Worm (Caenorhabditis elegans) whole organism, early embryonic: Measurements from ENCODE around the gene T13C2.2.

Source experiments
- B0310.2 ChIP-seq: sonication (generic microtip); optimal IDR thresholded peaks from 2 replicates; lab custom pipeline; 2016; ENCODE audit warnings: mild to moderate bottlenecking, missing genetic modification characterization, missing compliant biosample characterization
- F13C5.2 ChIP-seq: sonication (generic microtip); optimal IDR thresholded peaks from 2 replicates; lab custom pipeline; 2017; ENCODE audit warnings: mild to moderate bottlenecking, missing genetic modification characterization, inconsistent platforms, missing compliant biosample characterization
- aly-1 ChIP-seq: sonication (generic microtip); optimal IDR thresholded peaks from 2 replicates; lab custom pipeline; 2016; ENCODE audit warnings: missing genetic modification characterization, missing compliant biosample characterization
- ama-1 ChIP-seq: fragments of 150-350 bp; optimal IDR thresholded peaks from 2 replicates; lab custom pipeline; 2014
- ceh-13 ChIP-seq: fragments of 200-800 bp; sonication (Bioruptor generic); optimal IDR thresholded peaks from 2 replicates; lab custom pipeline; 2018; ENCODE audit warnings: mild to moderate bottlenecking, missing genetic modification characterization, missing compliant biosample characterization
- ets-7 ChIP-seq: sonication (generic microtip); optimal IDR thresholded peaks from 2 replicates; lab custom pipeline; 2016; ENCODE audit warnings: missing genotype, missing genetic modification characterization, missing compliant biosample characterization
- flt-1 ChIP-seq: fragments of 200-800 bp; sonication (Bioruptor generic); IDR thresholded peaks from 2 replicates; pipeline ENCODE4 v1.3.6; 2022; ENCODE audit warnings: missing genetic modification characterization, missing compliant biosample characterization
- hmg-4 ChIP-seq: fragments of 200-800 bp; sonication (Bioruptor generic); optimal IDR thresholded peaks from 2 replicates; lab custom pipeline; 2018; ENCODE audit warnings: mild to moderate bottlenecking, missing genetic modification characterization, missing compliant biosample characterization
- pes-1 ChIP-seq: fragments of 200-800 bp; sonication (Bioruptor generic); IDR thresholded peaks from 2 replicates; pipeline ENCODE4 v1.3.6; 2022; ENCODE audit warnings: missing genetic modification reagents, missing genetic modification characterization, missing compliant biosample characterization
- scrt-1 ChIP-seq: fragments of 200-800 bp; sonication (Bioruptor generic); IDR thresholded peaks from 2 replicates; pipeline ENCODE4 v1.3.6; 2022; ENCODE audit warnings: missing genetic modification characterization, missing compliant biosample characterization
- sea-1 ChIP-seq: fragments of 200-800 bp; sonication (Bioruptor generic); conservative IDR thresholded peaks from 2 replicates; pipeline ENCODE4 v1.3.6; 2022; ENCODE audit warnings: missing genetic modification characterization, missing compliant biosample characterization
- tbx-37 ChIP-seq: fragments of 200-800 bp; sonication (Bioruptor generic); conservative IDR thresholded peaks from 2 replicates; pipeline ENCODE4 v1.3.6; 2022; ENCODE audit warnings: missing genetic modification reagents, missing genetic modification characterization, missing compliant biosample characterization
- tra-4 ChIP-seq: sonication (generic microtip); optimal IDR thresholded peaks from 2 replicates; lab custom pipeline; 2017; ENCODE audit warnings: missing genetic modification characterization, missing compliant biosample characterization

ce11 chrII:6840663-6841062 is 48.7 kb downstream of the T13C2.2 start:
- TF ChIP-seq flt-1 (GFP tag; lab: Robert Waterston, UW) (no peak), ama-1 (lab: Kevin White, UChicago) (no peak), F13C5.2 (tag; lab: Kevin White, UChicago) (no peak), ets-7 (tag; lab: Kevin White, UChicago) (no peak), sea-1 (GFP tag; lab: Robert Waterston, UW) (no peak), tbx-37 (no peak), scrt-1 (GFP tag; lab: Robert Waterston, UW) (no peak), B0310.2 (no peak), pes-1 (GFP tag; lab: Robert Waterston, UW) (no peak), tra-4 (no peak), aly-1 (tag; lab: Kevin White, UChicago) (no peak), ceh-13 (GFP tag; lab: Kevin White, UChicago) (no peak), hmg-4 (GFP tag; lab: Kevin White, UChicago) (no peak)
